Worm (Caenorhabditis elegans): ENCODE data around the gene Y43F8B.25.

- TF ChIP-seq unc-55 (GFP tag; optimal IDR thresholded peaks at IDR 0.05) (no peak), pha-4 (tag; optimal IDR thresholded peaks at IDR 0.05) (no peak), nhr-11 (tag; optimal IDR thresholded peaks at IDR 0.05) (no peak), nfya-1 (tag; optimal IDR thresholded peaks at IDR 0.05) (no peak), tbx-2 (tag; optimal IDR thresholded peaks at IDR 0.05) (no peak), pag-3 (tag; optimal IDR thresholded peaks at IDR 0.05; ENCODE audit: borderline replicate concordance) (no peak), pqm-1 (tag; optimal IDR thresholded peaks at IDR 0.05) (no peak), hlh-30 (tag; optimal IDR thresholded peaks at IDR 0.05; ENCODE audit: insufficient read depth) (no peak), Y22D7AL.16 (tag; optimal IDR thresholded peaks at IDR 0.05) (no peak)
Observed at ce11 chrV:19501389-19501788, 38.7 kb downstream of the Y43F8B.25 start.

Data from whole organism, late embryonic.